Fruit fly (Drosophila melanogaster): Measurements from ENCODE around the gene CG6961.

Gene CG6961

dm6 chrX:18800167-18800566, 12.2 kb upstream of the CG6961 start:
- no peak for TF ChIP-seq CG14711 (tag; optimal IDR thresholded peaks at IDR 0.05)
- no peak for TF ChIP-seq Clk (GFP tag; optimal IDR thresholded peaks at IDR 0.05)
- TF ChIP-seq CG5204 (GFP tag; optimal IDR thresholded peaks at IDR 0.05): no peak
- no peak for TF ChIP-seq Hr96 (GFP tag; optimal IDR thresholded peaks at IDR 0.05)
- no peak for TF ChIP-seq CG33017 (tag; optimal IDR thresholded peaks at IDR 0.05)
- TF ChIP-seq ovo (GFP tag; optimal IDR thresholded peaks at IDR 0.05): no peak
- TF ChIP-seq kay (GFP tag; ENCODE audit: borderline replicate concordance): no peak
- no peak for TF ChIP-seq CG12768 (GFP tag; optimal IDR thresholded peaks at IDR 0.05)
- TF ChIP-seq CG11617 (GFP tag; optimal IDR thresholded peaks at IDR 0.05): no peak
- no peak for TF ChIP-seq pad (GFP tag; optimal IDR thresholded peaks at IDR 0.05)
- TF ChIP-seq Crg-1 (GFP tag; optimal IDR thresholded peaks at IDR 0.05): no peak
- TF ChIP-seq toe (GFP tag; optimal IDR thresholded peaks at IDR 0.05): no peak
- no peak for TF ChIP-seq tj (GFP tag; optimal IDR thresholded peaks at IDR 0.05)
- no peak for TF ChIP-seq CG1620 (GFP tag; optimal IDR thresholded peaks at IDR 0.05)
- TF ChIP-seq cic (GFP tag; optimal IDR thresholded peaks at IDR 0.05): no peak

dm6 chrX:18799307-18799855, 11.4 kb upstream of the CG6961 start:
- TF ChIP-seq bab1 (GFP tag; optimal IDR thresholded peaks at IDR 0.05) (no peak), cic (GFP tag; optimal IDR thresholded peaks at IDR 0.05) (no peak), CG5204 (GFP tag; optimal IDR thresholded peaks at IDR 0.05) (no peak), CG1620 (GFP tag; optimal IDR thresholded peaks at IDR 0.05) (no peak), ovo (GFP tag; optimal IDR thresholded peaks at IDR 0.05) (no peak), Mnt (GFP tag; optimal IDR thresholded peaks at IDR 0.05) (no peak), CG12768 (GFP tag; optimal IDR thresholded peaks at IDR 0.05) (no peak), toe (GFP tag; optimal IDR thresholded peaks at IDR 0.05) (no peak), Crg-1 (GFP tag; optimal IDR thresholded peaks at IDR 0.05) (no peak), CG33017 (tag; optimal IDR thresholded peaks at IDR 0.05) (no peak), CG11617 (GFP tag; optimal IDR thresholded peaks at IDR 0.05) (no peak), tj (GFP tag; optimal IDR thresholded peaks at IDR 0.05) (no peak), CG14711 (tag; optimal IDR thresholded peaks at IDR 0.05) (no peak), pad (GFP tag; optimal IDR thresholded peaks at IDR 0.05) (no peak), Hr96 (GFP tag; optimal IDR thresholded peaks at IDR 0.05) (no peak), CG7045 (GFP tag; optimal IDR thresholded peaks at IDR 0.05) (no peak)

dm6 chrX:18797567-18797966, 9.6 kb upstream of the CG6961 start, which contains the start of gene bnb:
Gene bnb (minus strand): TSS chrX:18797687.
- no peak for TF ChIP-seq pad (GFP tag; optimal IDR thresholded peaks at IDR 0.05)
- TF ChIP-seq toe (GFP tag; optimal IDR thresholded peaks at IDR 0.05): no peak
- no peak for TF ChIP-seq bab1 (GFP tag; optimal IDR thresholded peaks at IDR 0.05)
- TF ChIP-seq CG1620 (GFP tag; optimal IDR thresholded peaks at IDR 0.05): no peak
- no peak for TF ChIP-seq Mnt (GFP tag; optimal IDR thresholded peaks at IDR 0.05)
- TF ChIP-seq Crg-1 (GFP tag; optimal IDR thresholded peaks at IDR 0.05): no peak
- no peak for TF ChIP-seq CG7101 (tag; optimal IDR thresholded peaks at IDR 0.05)
- no peak for TF ChIP-seq CG11617 (GFP tag; optimal IDR thresholded peaks at IDR 0.05)
- TF ChIP-seq Hr96 (GFP tag; optimal IDR thresholded peaks at IDR 0.05): no peak
- TF ChIP-seq CG14711 (tag; optimal IDR thresholded peaks at IDR 0.05): no peak

- no peak for TF ChIP-seq cic (GFP tag; optimal IDR thresholded peaks at IDR 0.05)
- no peak for TF ChIP-seq CG12768 (GFP tag; optimal IDR thresholded peaks at IDR 0.05)
- TF ChIP-seq tj (GFP tag; optimal IDR thresholded peaks at IDR 0.05): no peak
- no peak for TF ChIP-seq toe (GFP tag; optimal IDR thresholded peaks at IDR 0.05)
- no peak for TF ChIP-seq ovo (GFP tag; optimal IDR thresholded peaks at IDR 0.05)
- no peak for TF ChIP-seq CG1620 (GFP tag; optimal IDR thresholded peaks at IDR 0.05)
- TF ChIP-seq CG7045 (GFP tag; optimal IDR thresholded peaks at IDR 0.05): no peak
- no peak for TF ChIP-seq CG7101 (tag; optimal IDR thresholded peaks at IDR 0.05)
- no peak for TF ChIP-seq CG14711 (tag; optimal IDR thresholded peaks at IDR 0.05)
- no peak for TF ChIP-seq Crg-1 (GFP tag; optimal IDR thresholded peaks at IDR 0.05)
- TF ChIP-seq CG5204 (GFP tag; optimal IDR thresholded peaks at IDR 0.05): no peak
- no peak for TF ChIP-seq Mnt (GFP tag; optimal IDR thresholded peaks at IDR 0.05)
- TF ChIP-seq bab1 (GFP tag; optimal IDR thresholded peaks at IDR 0.05): no peak
- TF ChIP-seq CG11617 (GFP tag; optimal IDR thresholded peaks at IDR 0.05): no peak
- TF ChIP-seq CG33017 (tag; optimal IDR thresholded peaks at IDR 0.05): no peak
- TF ChIP-seq kay (GFP tag; ENCODE audit: borderline replicate concordance): no peak
- TF ChIP-seq Hr96 (GFP tag; optimal IDR thresholded peaks at IDR 0.05): no peak
- no peak for TF ChIP-seq Clk (GFP tag; optimal IDR thresholded peaks at IDR 0.05)
- TF ChIP-seq cnc (optimal IDR thresholded peaks at IDR 0.05): no peak
Observed at dm6 chrX:18791368-18791767, 3.4 kb upstream of the CG6961 start, which contains the start of gene Atg101. Gene Atg101 (plus strand): TSS chrX:18791668.

- TF ChIP-seq toe (GFP tag; optimal IDR thresholded peaks at IDR 0.05) (peak; percentile 0), Mnt (GFP tag; optimal IDR thresholded peaks at IDR 0.05) (peak; percentile 80), Crg-1 (GFP tag; optimal IDR thresholded peaks at IDR 0.05) (no peak), Hr96 (GFP tag; optimal IDR thresholded peaks at IDR 0.05) (peak; percentile 40), tj (GFP tag; optimal IDR thresholded peaks at IDR 0.05) (peak; percentile 60), CG7101 (tag; optimal IDR thresholded peaks at IDR 0.05) (peak; percentile 5), CG33017 (tag; optimal IDR thresholded peaks at IDR 0.05) (no peak), CG7045 (GFP tag; optimal IDR thresholded peaks at IDR 0.05) (peak; percentile 2), cnc (optimal IDR thresholded peaks at IDR 0.05) (no peak), ovo (GFP tag; optimal IDR thresholded peaks at IDR 0.05) (no peak), CG11617 (GFP tag; optimal IDR thresholded peaks at IDR 0.05) (peak; percentile 70), CG5204 (GFP tag; optimal IDR thresholded peaks at IDR 0.05) (peak; percentile 51), pad (GFP tag; optimal IDR thresholded peaks at IDR 0.05) (no peak), kay (GFP tag; ENCODE audit: borderline replicate concordance) (no peak), bab1 (GFP tag; optimal IDR thresholded peaks at IDR 0.05) (peak; percentile 76)
Observed at dm6 chrX:18789353-18790210, 1.6 kb upstream of the CG6961 start.
